Fruit fly (Drosophila melanogaster): ENCODE results near the gene Zip71B.

Gene Zip71B

dm6 chr3L:15013957-15014692 is 22.0 kb downstream of the Zip71B start, which contains the start of gene Reck (continued):
- peak; percentile 47 for TF ChIP-seq CG3407 (GFP tag; optimal IDR thresholded peaks at IDR 0.05)
- TF ChIP-seq phol (tag; optimal IDR thresholded peaks at IDR 0.05), result peak; percentile 88
- no peak for TF ChIP-seq Hey (tag; optimal IDR thresholded peaks at IDR 0.05)
- peak in 1 of 3 experiments; percentile 27 for TF ChIP-seq Stat92E (GFP tag; optimal IDR thresholded peaks at IDR 0.05)
- TF ChIP-seq bab2 (GFP tag; optimal IDR thresholded peaks at IDR 0.05), result peak; percentile 57
- TF ChIP-seq ara (GFP tag; IDR thresholded peaks at IDR 0.05), result peak; percentile 73; the same call in 1 of the 2 replicates
- peak; percentile 89 for TF ChIP-seq HLH3B (GFP tag; IDR thresholded peaks at IDR 0.05)
- TF ChIP-seq ATbp (GFP tag; optimal IDR thresholded peaks at IDR 0.05), result peak; percentile 83
- peak; percentile 60; the same call in 2 of the 3 replicates for TF ChIP-seq Dbx (GFP tag; IDR thresholded peaks at IDR 0.05)
- no peak for TF ChIP-seq danr (GFP tag; IDR thresholded peaks at IDR 0.05)
- TF ChIP-seq CoRest (tag; optimal IDR thresholded peaks at IDR 0.05), result peak; percentile 78
- peak; percentile 4 for TF ChIP-seq TFAM (GFP tag; optimal IDR thresholded peaks at IDR 0.05)
- peak; percentile 89 for TF ChIP-seq CG5953 (GFP tag; IDR thresholded peaks at IDR 0.05)
- TF ChIP-seq pan (optimal IDR thresholded peaks at IDR 0.05), result no peak
- TF ChIP-seq pan (GFP tag; optimal IDR thresholded peaks at IDR 0.05 in 1 of 2, IDR thresholded peaks at IDR 0.05 in 1 of 2), result peak in 1 of 2 experiments; percentile 89
- TF ChIP-seq CG12744 (GFP tag; optimal IDR thresholded peaks at IDR 0.05), result no peak
- TF ChIP-seq chif (GFP tag; optimal IDR thresholded peaks at IDR 0.05), result peak; percentile 40 to 63
- no peak for TF ChIP-seq Scr (GFP tag; IDR thresholded peaks at IDR 0.05; ENCODE audit: partially characterized antibody)
- TF ChIP-seq B-H2 (GFP tag; optimal IDR thresholded peaks at IDR 0.05), result no peak
- no peak for TF ChIP-seq CG4282 (GFP tag; optimal IDR thresholded peaks at IDR 0.05)
- peak; percentile 54; the same call in 2 of the 3 replicates for TF ChIP-seq CG2889 (GFP tag; IDR thresholded peaks at IDR 0.05)
- no peak for TF ChIP-seq CG11560 (tag; IDR thresholded peaks at IDR 0.05)
- peak; percentile 21 for TF ChIP-seq Dip3 (GFP tag; optimal IDR thresholded peaks at IDR 0.05)
- peak; percentile 81 for TF ChIP-seq zen (tag; optimal IDR thresholded peaks at IDR 0.05)
- peak; percentile 29; the same call in 1 of the 2 replicates for TF ChIP-seq aop (GFP tag; IDR thresholded peaks at IDR 0.05)
- TF ChIP-seq trh (GFP tag; optimal IDR thresholded peaks at IDR 0.05), result peak; percentile 68
- peak; percentile 48 for TF ChIP-seq CG33213 (GFP tag; optimal IDR thresholded peaks at IDR 0.05)
- TF ChIP-seq scrt (GFP tag; optimal IDR thresholded peaks at IDR 0.05), result peak; percentile 74
- TF ChIP-seq CG1792 (GFP tag; optimal IDR thresholded peaks at IDR 0.05), result peak; percentile 3
- TF ChIP-seq unc-4 (GFP tag; IDR thresholded peaks at IDR 0.05; ENCODE audit: partially characterized antibody), result no peak
- peak; percentile 46 for TF ChIP-seq CG9609 (GFP tag; optimal IDR thresholded peaks at IDR 0.05)
- peak; percentile 83 for TF ChIP-seq ranshi (GFP tag; IDR thresholded peaks at IDR 0.05)
- peak; percentile 72 for TF ChIP-seq CG4328 (GFP tag; optimal IDR thresholded peaks at IDR 0.05)
- TF ChIP-seq CG32772 (GFP tag; IDR thresholded peaks at IDR 0.05), result peak; percentile 55
- TF ChIP-seq CG7357 (GFP tag; IDR thresholded peaks at IDR 0.05), result peak; percentile 43; the same call in 1 of the 3 replicates
- peak; percentile 50 for TF ChIP-seq CG17802 (tag; optimal IDR thresholded peaks at IDR 0.05)
- no peak for TF ChIP-seq CG7745 (tag; optimal IDR thresholded peaks at IDR 0.05)
- TF ChIP-seq mam (GFP tag; optimal IDR thresholded peaks at IDR 0.05), result peak; percentile 56
- peak; percentile 13 for TF ChIP-seq crc (GFP tag; optimal IDR thresholded peaks at IDR 0.05)
- peak; percentile 48 to 90 for TF ChIP-seq Hr51 (GFP tag; optimal IDR thresholded peaks at IDR 0.05)
- no peak for TF ChIP-seq Neu2 (GFP tag; optimal IDR thresholded peaks at IDR 0.05; ENCODE audit: borderline replicate concordance)
- TF ChIP-seq Hmr (GFP tag; optimal IDR thresholded peaks at IDR 0.05), result peak; percentile 56
- TF ChIP-seq Dfd (GFP tag; optimal IDR thresholded peaks at IDR 0.05), result no peak
- no peak for TF ChIP-seq CG3163 (GFP tag; optimal IDR thresholded peaks at IDR 0.05)
- peak; percentile 22 for TF ChIP-seq org-1 (GFP tag; optimal IDR thresholded peaks at IDR 0.05)
- TF ChIP-seq Kr (GFP tag; optimal IDR thresholded peaks at IDR 0.05), result no peak
- no peak for TF ChIP-seq pros (GFP tag; optimal IDR thresholded peaks at IDR 0.05)
- peak; percentile 27 for TF ChIP-seq Dek (tag; optimal IDR thresholded peaks at IDR 0.05)
- peak; percentile 98 for TF ChIP-seq CG31365 (tag; optimal IDR thresholded peaks at IDR 0.05)
